Worm (Caenorhabditis elegans): ENCODE measurements around the gene F54D1.1.
A peak's percentile ranks its signal among the peaks of the same experiment; 100 is the strongest.

Gene F54D1.1

ce11 chrIV:11310624-11311023 is 49.0 kb downstream of the F54D1.1 start, which contains the start of gene znf-207 (continued):
- TF ChIP-seq xbp-1 (tag; optimal IDR thresholded peaks at IDR 0.05): peak; percentile 15
- no peak for TF ChIP-seq zip-4 (GFP tag; optimal IDR thresholded peaks at IDR 0.05)
- peak; percentile 48 for TF ChIP-seq C16A3.4 (tag; optimal IDR thresholded peaks at IDR 0.05)
- TF ChIP-seq nhr-20 (tag; optimal IDR thresholded peaks at IDR 0.05): peak; percentile 32
- TF ChIP-seq unc-98 (GFP tag; IDR thresholded peaks at IDR 0.05): no peak
- peak; percentile 80 for TF ChIP-seq ces-1 (GFP tag; optimal IDR thresholded peaks at IDR 0.05)
- TF ChIP-seq unc-86 (tag; optimal IDR thresholded peaks at IDR 0.05): no peak
- TF ChIP-seq ceh-90 (tag; optimal IDR thresholded peaks at IDR 0.05): no peak
- no peak for TF ChIP-seq nhr-19 (GFP tag; conservative IDR thresholded peaks at IDR 0.05)
- no peak for TF ChIP-seq snpc-4 (tag; optimal IDR thresholded peaks at IDR 0.05)
- peak; percentile 5 for TF ChIP-seq irx-1 (tag; optimal IDR thresholded peaks at IDR 0.05)
- peak; percentile 1 for TF ChIP-seq lir-3 (tag; optimal IDR thresholded peaks at IDR 0.05; ENCODE audit: poor library complexity)
- TF ChIP-seq ceh-82 (tag; optimal IDR thresholded peaks at IDR 0.05): peak; percentile 2 to 41 (median 9)
- TF ChIP-seq rnt-1 (tag; optimal IDR thresholded peaks at IDR 0.05): peak; percentile 48
- no peak for TF ChIP-seq hpl-2 (GFP tag; optimal IDR thresholded peaks at IDR 0.05)
- TF ChIP-seq mab-9 (GFP tag; IDR thresholded peaks at IDR 0.05): no peak
- TF ChIP-seq nhr-71 (tag; optimal IDR thresholded peaks at IDR 0.05): peak; percentile 33
- TF ChIP-seq dpl-1 (GFP tag; optimal IDR thresholded peaks at IDR 0.05): peak in 2 of 3 experiments; percentile 16 to 41
- TF ChIP-seq lin-13 (GFP tag; optimal IDR thresholded peaks at IDR 0.05): no peak
- TF ChIP-seq nhr-47 (tag; optimal IDR thresholded peaks at IDR 0.05): peak; percentile 42
- TF ChIP-seq elt-2 (tag; optimal IDR thresholded peaks at IDR 0.05): no peak
- no peak for TF ChIP-seq sptf-1 (tag; optimal IDR thresholded peaks at IDR 0.05)
- TF ChIP-seq F16B12.6 (tag; optimal IDR thresholded peaks at IDR 0.05): peak; percentile 8
- no peak for TF ChIP-seq fos-1 (tag; optimal IDR thresholded peaks at IDR 0.05)
- peak; percentile 15 for TF ChIP-seq fkh-10 (GFP tag; optimal IDR thresholded peaks at IDR 0.05)
- no peak for TF ChIP-seq efl-3 (GFP tag; optimal IDR thresholded peaks at IDR 0.05)
- no peak for TF ChIP-seq ceh-88 (GFP tag; IDR thresholded peaks at IDR 0.05)
- TF ChIP-seq lin-39 (tag; optimal IDR thresholded peaks at IDR 0.05): no peak

ce11 chrIV:11311484-11311883 is 49.8 kb downstream of the F54D1.1 start:
- no peak for TF ChIP-seq sox-4 (tag; optimal IDR thresholded peaks at IDR 0.05)
- no peak for TF ChIP-seq elt-2 (tag; optimal IDR thresholded peaks at IDR 0.05)
- no peak for TF ChIP-seq nhr-85 (tag)
- no peak for TF ChIP-seq rnt-1 (tag; optimal IDR thresholded peaks at IDR 0.05)
- no peak for TF ChIP-seq lin-15B (tag; optimal IDR thresholded peaks at IDR 0.05)
- TF ChIP-seq snu-23 (GFP tag; optimal IDR thresholded peaks at IDR 0.05): no peak
- TF ChIP-seq nhr-77 (tag; optimal IDR thresholded peaks at IDR 0.05): no peak
- no peak for TF ChIP-seq tbx-2 (tag; optimal IDR thresholded peaks at IDR 0.05)
- no peak for TF ChIP-seq nhr-12 (tag; optimal IDR thresholded peaks at IDR 0.05)
- TF ChIP-seq nhr-19 (GFP tag; conservative IDR thresholded peaks at IDR 0.05): no peak
- TF ChIP-seq mdl-1 (tag; optimal IDR thresholded peaks at IDR 0.05): no peak
- TF ChIP-seq C04F5.9 (tag; optimal IDR thresholded peaks at IDR 0.05): no peak
- TF ChIP-seq F16B12.6 (tag; optimal IDR thresholded peaks at IDR 0.05): no peak
- no peak for TF ChIP-seq unc-30 (tag; optimal IDR thresholded peaks at IDR 0.05)
- TF ChIP-seq ces-1 (GFP tag; optimal IDR thresholded peaks at IDR 0.05): no peak
- TF ChIP-seq ceh-82 (tag; optimal IDR thresholded peaks at IDR 0.05): no peak
- TF ChIP-seq zip-4 (GFP tag; optimal IDR thresholded peaks at IDR 0.05): no peak

Data from whole organism, L1 larva.